Worm (Caenorhabditis elegans) whole organism, L3 larva: ENCODE data around the gene F23H11.4.

Source experiments
- aly-2 ChIP-seq: fragments of 150-350 bp; optimal IDR thresholded peaks from 2 replicates; lab custom pipeline; 2014; ENCODE audit warnings: missing biosample characterization, missing genetic modification characterization
- ama-1 ChIP-seq: fragments of 150-350 bp; optimal IDR thresholded peaks from 2 replicates; lab custom pipeline; 2018
- ceh-9 ChIP-seq: sonication (generic microtip); optimal IDR thresholded peaks from 2 replicates; lab custom pipeline; 2018; ENCODE audit warnings: missing biosample characterization, missing genetic modification characterization
- egl-27 ChIP-seq: sonication (generic microtip); optimal IDR thresholded peaks from 4 replicates; lab custom pipeline; 2017; ENCODE audit warnings: missing biosample characterization, missing genetic modification reagents, missing genetic modification characterization
- elt-1 ChIP-seq: fragments of 150-350 bp; optimal IDR thresholded peaks from 2 replicates; lab custom pipeline; 2014; ENCODE audit warnings: missing biosample characterization, missing genetic modification characterization
- mdl-1 ChIP-seq: fragments of 150-350 bp; optimal IDR thresholded peaks from 2 replicates; lab custom pipeline; 2014; ENCODE audit warnings: missing biosample characterization, missing genetic modification characterization
- nhr-237 ChIP-seq: fragments of 150-350 bp; optimal IDR thresholded peaks from 2 replicates; lab custom pipeline; 2014; ENCODE audit warnings: missing biosample characterization, missing genetic modification characterization
- nhr-25 ChIP-seq: sonication (generic microtip); optimal IDR thresholded peaks from 2 replicates; lab custom pipeline; 2017; ENCODE audit warnings: missing biosample characterization, missing genetic modification characterization
- nhr-43 ChIP-seq: sonication (generic microtip); optimal IDR thresholded peaks from 2 replicates; lab custom pipeline; 2016; ENCODE audit warnings: mild to moderate bottlenecking, missing genetic modification characterization, missing compliant biosample characterization; ENCODE audit not compliant: poor library complexity, severe bottlenecking
- skn-1 ChIP-seq: fragments of 150-350 bp; optimal IDR thresholded peaks from 2 replicates; lab custom pipeline; 2014; ENCODE audit warnings: missing biosample characterization, missing genetic modification characterization
- snpc-4 ChIP-seq: fragments of 150-350 bp; optimal IDR thresholded peaks from 2 replicates; lab custom pipeline; 2014; ENCODE audit warnings: missing biosample characterization, missing genetic modification characterization
- unc-39 ChIP-seq: sonication (generic microtip); optimal IDR thresholded peaks from 4 replicates; lab custom pipeline; 2017; ENCODE audit warnings: missing biosample characterization, missing genetic modification characterization

DNA sequence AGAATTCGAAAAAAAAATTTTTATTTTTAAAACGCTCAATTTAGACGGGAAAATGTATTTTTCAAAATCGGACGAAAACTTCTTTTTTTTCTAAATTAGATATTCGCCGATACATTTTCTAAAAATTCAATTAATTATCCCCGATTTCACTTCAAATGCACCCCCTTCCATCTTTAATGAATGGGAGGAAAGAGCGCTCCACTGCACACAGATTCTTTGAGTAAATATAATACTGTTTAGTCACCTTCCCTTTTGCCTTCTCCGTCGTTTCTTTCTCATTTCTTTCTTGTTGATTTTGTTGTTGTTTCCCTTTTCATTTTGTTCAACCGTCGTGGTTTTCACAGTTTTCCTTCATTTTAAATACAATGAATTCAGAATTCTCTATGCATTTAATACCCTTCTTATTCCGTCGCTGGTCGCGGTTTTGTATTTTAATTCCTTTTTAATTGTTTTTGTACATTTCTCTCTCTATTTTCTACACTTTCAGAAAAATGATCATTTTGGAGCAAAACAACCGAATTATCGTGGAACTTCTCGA lies 45.5 kb downstream of the F23H11.4 start, which contains the start of gene arx-4:
- TF ChIP-seq aly-2 = no peak
- TF ChIP-seq mdl-1 (tag; lab: Kevin White, UChicago) = no peak
- no peak for TF ChIP-seq ama-1 (lab: Kevin White, UChicago)
- no peak for TF ChIP-seq unc-39 (tag; lab: Kevin White, UChicago)
- no peak for TF ChIP-seq nhr-25 (tag; lab: Kevin White, UChicago)
- TF ChIP-seq egl-27 (tag; lab: Kevin White, UChicago) = no peak
- no peak for TF ChIP-seq nhr-237 (tag; lab: Kevin White, UChicago)
- TF ChIP-seq snpc-4 (tag; lab: Kevin White, UChicago) = no peak
- no peak for TF ChIP-seq ceh-9 (tag; lab: Kevin White, UChicago)
- no peak for TF ChIP-seq elt-1 (tag; lab: Kevin White, UChicago)
- TF ChIP-seq nhr-43 (tag; lab: Kevin White, UChicago) = no peak
- no peak for TF ChIP-seq skn-1 (tag; lab: Kevin White, UChicago)
